Fruit fly (Drosophila melanogaster) whole organism, embryonic: ENCODE measurements around the gene CG15641.
A peak's percentile ranks its signal among the peaks of the same experiment; 100 is the strongest.

ENCODE experiments used
- Abd-B ChIP-seq: fragments of 200-800 bp; sonication (Bioruptor generic); optimal IDR thresholded peaks from 2 replicates; lab custom pipeline; 2018; ENCODE audit warnings: missing biosample characterization, mild to moderate bottlenecking, missing genetic modification characterization, moderate library complexity
- Adf1 ChIP-seq: fragments of 200-800 bp; sonication (Bioruptor generic); IDR thresholded peaks from 2 replicates; pipeline ENCODE4 v1.3.6; 2022; ENCODE audit warnings: missing biosample characterization, missing genetic modification characterization
- Aef1 ChIP-seq: fragments of 200-800 bp; sonication (Bioruptor generic); IDR thresholded peaks from 3 replicates; pipeline ENCODE4 v1.3.6; 2022; ENCODE audit warnings: missing biosample characterization, missing genetic modification characterization
- Atf-2 ChIP-seq: fragments of 200-800 bp; sonication (Bioruptor generic); optimal IDR thresholded peaks from 2 replicates; lab custom pipeline; 2016; ENCODE audit warnings: missing biosample characterization, missing genetic modification characterization
- BEAF-32 ChIP-seq: fragments of 200-800 bp; sonication (Bioruptor generic); optimal IDR thresholded peaks from 3 replicates; lab custom pipeline; 2017; ENCODE audit warnings: missing biosample characterization, missing genetic modification characterization, mild to moderate bottlenecking, moderate library complexity, missing genetic modification reagents
- CG10462 ChIP-seq: fragments of 200-800 bp; sonication (Bioruptor generic); optimal IDR thresholded peaks from 2 replicates; lab custom pipeline; 2016; ENCODE audit warnings: missing biosample characterization, missing genetic modification characterization
- CG12071 ChIP-seq: fragments of 200-800 bp; sonication (Bioruptor generic); optimal IDR thresholded peaks from 3 replicates; lab custom pipeline; 2018; ENCODE audit warnings: missing biosample characterization, mild to moderate bottlenecking, missing genetic modification characterization
- CG1233 ChIP-seq: fragments of 200-800 bp; sonication (Bioruptor generic); optimal IDR thresholded peaks from 4 replicates; lab custom pipeline; 2018; ENCODE audit warnings: missing biosample characterization, mild to moderate bottlenecking, missing genetic modification characterization
- CG12942 ChIP-seq: fragments of 200-800 bp; sonication (Bioruptor generic); optimal IDR thresholded peaks from 3 replicates; lab custom pipeline; 2016; ENCODE audit warnings: missing biosample characterization, missing genetic modification characterization
- CG1603 ChIP-seq: fragments of 200-800 bp; sonication (Bioruptor generic); optimal IDR thresholded peaks from 2 replicates; lab custom pipeline; 2019; ENCODE audit warnings: missing biosample characterization, mild to moderate bottlenecking, missing genetic modification characterization, moderate library complexity
- CG16813 ChIP-seq: fragments of 200-800 bp; sonication (Bioruptor generic); IDR thresholded peaks from 3 replicates; pipeline ENCODE4 v1.3.6; 2022; ENCODE audit warnings: missing biosample characterization, missing genetic modification characterization; ENCODE audit not compliant: partially characterized antibody
- CG17612 ChIP-seq: fragments of 200-800 bp; sonication (Bioruptor generic); IDR thresholded peaks from 2 replicates; pipeline ENCODE4 v1.3.6; 2022; ENCODE audit warnings: missing biosample characterization, missing genetic modification characterization
- CG18011 ChIP-seq: fragments of 200-800 bp; sonication (Bioruptor generic); optimal IDR thresholded peaks from 2 replicates; lab custom pipeline; 2017; ENCODE audit warnings: missing biosample characterization, missing genetic modification characterization, mild to moderate bottlenecking, moderate library complexity, missing genotype
- CG18764 ChIP-seq: fragments of 200-800 bp; sonication (Bioruptor generic); optimal IDR thresholded peaks from 3 replicates; lab custom pipeline; 2016; ENCODE audit warnings: missing biosample characterization, missing genetic modification characterization
- CG2120 ChIP-seq: fragments of 200-800 bp; sonication (Bioruptor generic); optimal IDR thresholded peaks from 3 replicates; lab custom pipeline; 2016; ENCODE audit warnings: missing biosample characterization, missing genetic modification characterization
- CG2202 ChIP-seq: fragments of 200-800 bp; sonication (Bioruptor generic); optimal IDR thresholded peaks from 2 replicates; lab custom pipeline; 2018; ENCODE audit warnings: missing biosample characterization, mild to moderate bottlenecking, missing genetic modification characterization
- CG2712 ChIP-seq: fragments of 200-800 bp; optimal IDR thresholded peaks from 3 replicates; lab custom pipeline; 2019; ENCODE audit warnings: missing biosample characterization, mild to moderate bottlenecking, missing genetic modification characterization, moderate library complexity
- CG30403 ChIP-seq: fragments of 200-800 bp; sonication (Bioruptor generic); optimal IDR thresholded peaks from 3 replicates; lab custom pipeline; 2016; ENCODE audit warnings: missing biosample characterization, missing genetic modification characterization
- CG31365 ChIP-seq: fragments of 200-800 bp; sonication (Bioruptor generic); optimal IDR thresholded peaks from 2 replicates; lab custom pipeline; 2018; ENCODE audit warnings: missing biosample characterization, mild to moderate bottlenecking, missing genetic modification characterization
- CG34224 ChIP-seq: fragments of 200-800 bp; sonication (Bioruptor generic); IDR thresholded peaks from 3 replicates; pipeline ENCODE4 v1.3.6; 2022; ENCODE audit warnings: missing biosample characterization, missing genetic modification characterization; ENCODE audit not compliant: partially characterized antibody
- CG3995 ChIP-seq: fragments of 200-800 bp; sonication (Bioruptor generic); optimal IDR thresholded peaks from 3 replicates; lab custom pipeline; 2016; ENCODE audit warnings: missing biosample characterization, missing genetic modification characterization
- CG4404 ChIP-seq: fragments of 200-800 bp; sonication (Bioruptor generic); IDR thresholded peaks from 2 replicates; pipeline ENCODE4 v1.3.6; 2022; ENCODE audit warnings: missing biosample characterization, missing genetic modification characterization
- CG4424 ChIP-seq: fragments of 200-800 bp; sonication (Bioruptor generic); optimal IDR thresholded peaks from 3 replicates; lab custom pipeline; 2016; ENCODE audit warnings: missing biosample characterization, missing genetic modification characterization
- CG6791 ChIP-seq: fragments of 200-800 bp; sonication (Bioruptor generic); IDR thresholded peaks from 3 replicates; pipeline ENCODE4 v1.3.6; 2022; ENCODE audit warnings: missing biosample characterization, missing genetic modification characterization; ENCODE audit not compliant: partially characterized antibody
- CG7745 ChIP-seq: fragments of 200-800 bp; sonication (Bioruptor generic); optimal IDR thresholded peaks from 2 replicates; lab custom pipeline; 2018; ENCODE audit warnings: missing biosample characterization, mild to moderate bottlenecking, missing genetic modification characterization, moderate library complexity
- CG9727 ChIP-seq: fragments of 200-800 bp; sonication (Bioruptor generic); optimal IDR thresholded peaks from 3 replicates; lab custom pipeline; 2017; ENCODE audit warnings: missing biosample characterization, mild to moderate bottlenecking, missing genetic modification characterization
- Mad ChIP-seq: fragments of 200-800 bp; sonication (Bioruptor generic); optimal IDR thresholded peaks from 2 replicates; lab custom pipeline; 2016; ENCODE audit warnings: missing biosample characterization, missing genetic modification characterization
- Ptx1 ChIP-seq: fragments of 200-800 bp; sonication (Bioruptor generic); IDR thresholded peaks from 2 replicates; pipeline ENCODE4 v1.3.6; 2022; ENCODE audit warnings: missing biosample characterization, missing genetic modification characterization
- Rx ChIP-seq: fragments of 200-800 bp; sonication (Bioruptor generic); IDR thresholded peaks from 2 replicates; pipeline ENCODE4 v1.3.6; 2022; ENCODE audit warnings: missing biosample characterization, missing genetic modification characterization
- Six4 ChIP-seq: fragments of 200-800 bp; sonication (Bioruptor generic); optimal IDR thresholded peaks from 2 replicates; lab custom pipeline; 2016; ENCODE audit warnings: missing biosample characterization, missing genetic modification characterization
- ab ChIP-seq: fragments of 200-800 bp; sonication (Bioruptor generic); optimal IDR thresholded peaks from 2 replicates; lab custom pipeline; 2016; ENCODE audit warnings: missing biosample characterization, missing genetic modification characterization
- az2 ChIP-seq: fragments of 200-800 bp; sonication (Bioruptor generic); optimal IDR thresholded peaks from 3 replicates; lab custom pipeline; 2016; ENCODE audit warnings: missing biosample characterization, missing genetic modification characterization
- br ChIP-seq: fragments of >200 bp; optimal IDR thresholded peaks from 2 replicates; lab custom pipeline; 2017
- btn ChIP-seq: fragments of 200-800 bp; sonication (Bioruptor generic); optimal IDR thresholded peaks from 2 replicates; lab custom pipeline; 2016; ENCODE audit warnings: missing biosample characterization, missing genetic modification characterization
- cad ChIP-seq: fragments of >200 bp; optimal IDR thresholded peaks from 2 replicates; lab custom pipeline; 2017; ENCODE audit warnings: missing biosample characterization, missing genetic modification characterization
- da ChIP-seq: fragments of 200-800 bp; sonication (Bioruptor generic); optimal IDR thresholded peaks from 2 replicates; lab custom pipeline; 2016; ENCODE audit warnings: missing biosample characterization, missing genetic modification characterization
- dm ChIP-seq: fragments of 200-800 bp; sonication (Bioruptor generic); optimal IDR thresholded peaks from 3 replicates; lab custom pipeline; 2016; ENCODE audit warnings: missing biosample characterization, missing genetic modification characterization
- dysf ChIP-seq: fragments of 200-800 bp; sonication (Bioruptor generic); IDR thresholded peaks from 3 replicates; pipeline ENCODE4 v1.3.6; 2022; ENCODE audit warnings: missing biosample characterization, missing genetic modification characterization
- ewg ChIP-seq: fragments of 200-800 bp; sonication (Bioruptor generic); optimal IDR thresholded peaks from 3 replicates; lab custom pipeline; 2017; ENCODE audit warnings: mild to moderate bottlenecking, missing biosample characterization, missing genetic modification reagents, missing genetic modification characterization
- fd3F ChIP-seq: fragments of 200-800 bp; sonication (Bioruptor generic); optimal IDR thresholded peaks from 2 replicates; lab custom pipeline; 2018; ENCODE audit warnings: missing biosample characterization, mild to moderate bottlenecking, missing genetic modification characterization, moderate library complexity
- fd64A ChIP-seq: fragments of 200-800 bp; sonication (Bioruptor generic); optimal IDR thresholded peaks from 3 replicates; lab custom pipeline; 2018; ENCODE audit warnings: missing biosample characterization, mild to moderate bottlenecking, missing genetic modification characterization
- gsb-n ChIP-seq: fragments of 200-800 bp; sonication (Bioruptor generic); optimal IDR thresholded peaks from 3 replicates; lab custom pipeline; 2018; ENCODE audit warnings: missing biosample characterization, mild to moderate bottlenecking, missing genetic modification characterization
- ham ChIP-seq: fragments of 200-800 bp; sonication (Bioruptor generic); IDR thresholded peaks from 2 replicates; pipeline ENCODE4 v1.3.6; 2022; ENCODE audit warnings: missing biosample characterization, missing genetic modification characterization
- luna ChIP-seq: fragments of 200-800 bp; sonication (Bioruptor generic); optimal IDR thresholded peaks from 2 replicates; lab custom pipeline; 2016; ENCODE audit warnings: missing biosample characterization, missing genetic modification characterization
- pan ChIP-seq, 4 experiments: fragments of >200 bp in 3 of 4; fragments of 200-800 bp in 1 of 4; sonication (Bioruptor generic) in 1 of 4; optimal IDR thresholded peaks in 3 of 4; IDR thresholded peaks in 1 of 4; 2 replicates each; pipeline versions ENCODE4 v1.3.6 to Lab custom; 2017 to 2022; ENCODE audit warnings: missing biosample characterization in 2 of 4, missing genetic modification characterization in 2 of 4, mixed read lengths in 1 of 4
- pita ChIP-seq: fragments of 200-800 bp; sonication (Bioruptor generic); optimal IDR thresholded peaks from 2 replicates; lab custom pipeline; 2017; ENCODE audit warnings: missing biosample characterization, mild to moderate bottlenecking, missing genetic modification characterization
- pnt ChIP-seq: fragments of 200-800 bp; sonication (Bioruptor generic); optimal IDR thresholded peaks from 3 replicates; lab custom pipeline; 2016; ENCODE audit warnings: missing biosample characterization, missing genetic modification characterization
- scrt ChIP-seq: fragments of 200-800 bp; sonication (Bioruptor generic); optimal IDR thresholded peaks from 2 replicates; lab custom pipeline; 2018; ENCODE audit warnings: missing biosample characterization, mild to moderate bottlenecking, missing genetic modification characterization, moderate library complexity
- so ChIP-seq: fragments of 200-800 bp; sonication (Bioruptor generic); IDR thresholded peaks from 3 replicates; pipeline ENCODE4 v1.3.6; 2022; ENCODE audit warnings: missing biosample characterization, missing genetic modification characterization
- toy ChIP-seq: fragments of 200-800 bp; sonication (Bioruptor generic); IDR thresholded peaks from 2 replicates; pipeline ENCODE4 v1.3.6; 2022; ENCODE audit warnings: missing biosample characterization, missing genetic modification characterization
- vnd ChIP-seq: fragments of 200-800 bp; sonication (Bioruptor generic); IDR thresholded peaks from 3 replicates; pipeline ENCODE4 v1.3.6; 2022; ENCODE audit warnings: missing biosample characterization, missing genetic modification characterization; ENCODE audit not compliant: partially characterized antibody
- zfh2 ChIP-seq: fragments of 200-800 bp; sonication (Bioruptor generic); optimal IDR thresholded peaks from 2 replicates; lab custom pipeline; 2016; ENCODE audit warnings: missing biosample characterization, missing genetic modification characterization

Gene CG15641

DNA sequence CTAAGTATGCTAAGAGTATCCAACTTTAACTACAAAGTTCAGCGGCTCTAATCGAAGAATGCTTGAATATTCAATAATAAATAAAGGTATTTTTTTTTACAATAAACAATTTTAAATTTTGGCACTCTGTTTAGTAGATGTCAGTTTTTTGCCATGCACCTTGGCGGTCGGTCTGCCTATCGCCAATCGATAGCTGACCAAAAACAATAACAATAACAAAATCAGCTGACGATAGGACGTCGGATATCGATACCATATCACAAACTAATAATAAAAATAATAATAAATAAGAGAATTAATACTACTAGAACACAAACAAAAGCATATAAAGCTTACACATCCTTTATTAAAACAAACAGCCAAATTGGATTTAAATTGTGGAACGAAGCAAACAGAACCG, 19.0 kb downstream of the CG15641 start, which contains the start of gene Gmap (continued):
- TF ChIP-seq CG2202 = no peak
- no peak for TF ChIP-seq toy (GFP tag; lab: Robert Waterston, UW)
- no peak for TF ChIP-seq CG4404
- no peak for TF ChIP-seq pan (optimal IDR thresholded peaks at IDR 0.05; lab: Kevin White, UChicago)
- no peak for TF ChIP-seq pan (GFP tag; optimal IDR thresholded peaks at IDR 0.05 in 1 of 2, IDR thresholded peaks at IDR 0.05 in 1 of 2)
- no peak for TF ChIP-seq CG17612 (GFP tag; lab: Robert Waterston, UW)
- no peak for TF ChIP-seq fd64A (GFP tag; lab: Kevin White, UChicago)
- no peak for TF ChIP-seq CG7745 (tag; lab: Kevin White, UChicago)
- TF ChIP-seq BEAF-32 (GFP tag; lab: Kevin White, UChicago) = peak; percentile 64
- peak; percentile 3 for TF ChIP-seq CG2712
- no peak for TF ChIP-seq Mad (GFP tag; lab: Kevin White, UChicago)
- TF ChIP-seq so = no peak
- TF ChIP-seq ham (GFP tag; lab: Robert Waterston, UW) = no peak
- no peak for TF ChIP-seq Abd-B (GFP tag; lab: Kevin White, UChicago)
- no peak for TF ChIP-seq fd3F
- TF ChIP-seq CG1603 (tag; lab: Kevin White, UChicago) = peak; percentile 9
- TF ChIP-seq btn (GFP tag; lab: Kevin White, UChicago) = no peak
- TF ChIP-seq luna (GFP tag; lab: Kevin White, UChicago) = no peak
- no peak for TF ChIP-seq ab (GFP tag; lab: Kevin White, UChicago)
- no peak for TF ChIP-seq da (GFP tag; lab: Kevin White, UChicago)
- no peak for TF ChIP-seq CG10462
- no peak for TF ChIP-seq cad (GFP tag; lab: Kevin White, UChicago)
- no peak for TF ChIP-seq CG31365 (tag; lab: Kevin White, UChicago)
- no peak for TF ChIP-seq CG12071 (GFP tag; lab: Kevin White, UChicago)
- TF ChIP-seq CG2120 = no peak
- TF ChIP-seq vnd (GFP tag; lab: Robert Waterston, UW) = peak; percentile 82
- TF ChIP-seq zfh2 (GFP tag; lab: Kevin White, UChicago) = no peak
- no peak for TF ChIP-seq CG3995 (GFP tag; lab: Kevin White, UChicago)
- no peak for TF ChIP-seq Rx (GFP tag; lab: Robert Waterston, UW)
- no peak for TF ChIP-seq CG9727 (GFP tag; lab: Kevin White, UChicago)
- no peak for TF ChIP-seq Aef1 (GFP tag; lab: Robert Waterston, UW)
- peak; percentile 97 for TF ChIP-seq CG18011
- no peak for TF ChIP-seq Atf-2 (GFP tag; lab: Kevin White, UChicago)
- TF ChIP-seq az2 (GFP tag; lab: Kevin White, UChicago) = no peak
- no peak for TF ChIP-seq Six4
- no peak for TF ChIP-seq gsb-n (tag; lab: Kevin White, UChicago)
- TF ChIP-seq br = no peak
- no peak for TF ChIP-seq pnt (GFP tag; lab: Kevin White, UChicago)
- TF ChIP-seq pita (GFP tag; lab: Kevin White, UChicago) = no peak
- TF ChIP-seq Ptx1 (GFP tag; lab: Robert Waterston, UW) = no peak
- TF ChIP-seq ewg = no peak
- no peak for TF ChIP-seq dysf (GFP tag; lab: Robert Waterston, UW)
- no peak for TF ChIP-seq dm
- no peak for TF ChIP-seq CG1233 (GFP tag; lab: Kevin White, UChicago)
- TF ChIP-seq CG12942 (GFP tag; lab: Kevin White, UChicago) = no peak
- no peak for TF ChIP-seq scrt
- TF ChIP-seq CG4424 (GFP tag; lab: Kevin White, UChicago) = no peak
- peak; percentile 80 for TF ChIP-seq CG16813 (GFP tag; lab: Robert Waterston, UW)
- TF ChIP-seq Adf1 (GFP tag; lab: Robert Waterston, UW) = 0 out of 2 replicates have a peak, but pooled peaks have one; percentile 8
- no peak for TF ChIP-seq CG18764
- no peak for TF ChIP-seq CG30403
- peak; percentile 88 for TF ChIP-seq CG34224
- TF ChIP-seq CG6791 (GFP tag; lab: Robert Waterston, UW) = peak; percentile 93
